Fruit fly (Drosophila melanogaster): ENCODE measurements around the gene Ype.
A peak's percentile ranks its signal among the peaks of the same experiment; 100 is the strongest.

Ype gene

dm6 chrX:13337454-13337853 is 49.8 kb downstream of the Ype start, which contains the start of gene RpS15Aa:
Gene RpS15Aa (minus strand): TSS chrX:13337705.
- TF ChIP-seq Hr83 (GFP tag; optimal IDR thresholded peaks at IDR 0.05; ENCODE audit: poor library complexity, severe bottlenecking) (peak; percentile 89), Mio (GFP tag; optimal IDR thresholded peaks at IDR 0.05) (peak; percentile 25), jim (GFP tag; optimal IDR thresholded peaks at IDR 0.05) (no peak), Sp1 (GFP tag; optimal IDR thresholded peaks at IDR 0.05) (peak; percentile 78), HLH106 (tag; optimal IDR thresholded peaks at IDR 0.05) (peak; percentile 70), CG9705 (GFP tag; optimal IDR thresholded peaks at IDR 0.05) (peak; percentile 85), br (GFP tag; optimal IDR thresholded peaks at IDR 0.05) (peak; percentile 54), Jra (GFP tag; optimal IDR thresholded peaks at IDR 0.05) (peak; percentile 6), dsf (GFP tag; optimal IDR thresholded peaks at IDR 0.05; ENCODE audit: borderline replicate concordance) (no peak), h (GFP tag; optimal IDR thresholded peaks at IDR 0.05) (peak; percentile 47), foxo (GFP tag; optimal IDR thresholded peaks at IDR 0.05) (peak in 1 of 2 experiments; percentile 65), dmrt93B (GFP tag; optimal IDR thresholded peaks at IDR 0.05) (peak; percentile 87), woc (GFP tag; optimal IDR thresholded peaks at IDR 0.05) (no peak), dl (GFP tag; optimal IDR thresholded peaks at IDR 0.05; ENCODE audit: insufficient read depth in 1 of 2, partially characterized antibody in 2 of 2) (no peak), Hnf4 (GFP tag; optimal IDR thresholded peaks at IDR 0.05) (peak; percentile 37), OdsH (GFP tag; optimal IDR thresholded peaks at IDR 0.05) (peak; percentile 24), fru (GFP tag; optimal IDR thresholded peaks at IDR 0.05) (peak; percentile 47), sv (GFP tag; optimal IDR thresholded peaks at IDR 0.05) (peak; percentile 65), Rel (GFP tag; optimal IDR thresholded peaks at IDR 0.05) (no peak), Rel (tag; optimal IDR thresholded peaks at IDR 0.05) (peak; percentile 57), pan (optimal IDR thresholded peaks at IDR 0.05) (no peak), rgr (GFP tag; optimal IDR thresholded peaks at IDR 0.05) (peak; percentile 73)
